Worm (Caenorhabditis elegans) whole organism, L2 larva: ENCODE results near the gene H41C03.3.
A peak's percentile ranks its signal among the peaks of the same experiment; 100 is the strongest.
"Not testable (repeated sequence)": the region's sequence is repeated elsewhere in the genome, so short reads cannot be mapped to it uniquely, and the experiment has no call there.

Experiments used
- F13H6.1 ChIP-seq: sonication (generic microtip); optimal IDR thresholded peaks from 2 replicates; lab custom pipeline; 2016; ENCODE audit warnings: missing genetic modification characterization, missing compliant biosample characterization
- Y55F3AM.14 ChIP-seq: fragments of 200-800 bp; sonication (Bioruptor generic); optimal IDR thresholded peaks from 2 replicates; lab custom pipeline; 2018; ENCODE audit warnings: mild to moderate bottlenecking, missing genetic modification characterization, missing compliant biosample characterization
- ZK546.5 ChIP-seq: sonication (generic microtip); optimal IDR thresholded peaks from 2 replicates; lab custom pipeline; 2017; ENCODE audit warnings: missing biosample characterization, missing genetic modification characterization
- aly-2 ChIP-seq: fragments of 150-350 bp; optimal IDR thresholded peaks from 2 replicates; lab custom pipeline; 2014; ENCODE audit warnings: missing biosample characterization, missing genetic modification characterization
- ama-1 ChIP-seq: fragments of 150-350 bp; optimal IDR thresholded peaks from 2 replicates; lab custom pipeline; 2018; ENCODE audit warnings: inconsistent platforms
- blmp-1 ChIP-seq: sonication (generic microtip); optimal IDR thresholded peaks from 2 replicates; lab custom pipeline; 2017; ENCODE audit warnings: missing genetic modification characterization, mild to moderate bottlenecking, missing compliant biosample characterization, antibody characterized with exemption, moderate library complexity; ENCODE audit not compliant: insufficient read depth
- ceh-16 ChIP-seq: fragments of 150-350 bp; optimal IDR thresholded peaks from 2 replicates; lab custom pipeline; 2014; ENCODE audit warnings: missing biosample characterization, missing genetic modification characterization
- ceh-82 ChIP-seq: fragments of 150-350 bp; optimal IDR thresholded peaks from 2 replicates; lab custom pipeline; 2014; ENCODE audit warnings: missing biosample characterization, missing genetic modification characterization
- crh-2 ChIP-seq: sonication (generic microtip); optimal IDR thresholded peaks from 2 replicates; lab custom pipeline; 2017; ENCODE audit warnings: missing biosample characterization, missing genetic modification characterization
- dmd-4 ChIP-seq: sonication (generic microtip); optimal IDR thresholded peaks from 2 replicates; lab custom pipeline; 2017; ENCODE audit warnings: missing biosample characterization, missing genetic modification characterization
- egl-27 ChIP-seq: sonication (generic microtip); optimal IDR thresholded peaks from 3 replicates; lab custom pipeline; 2017; ENCODE audit warnings: missing biosample characterization, missing genetic modification reagents, missing genetic modification characterization
- elt-3 ChIP-seq: sonication (generic microtip); optimal IDR thresholded peaks from 2 replicates; lab custom pipeline; 2017; ENCODE audit warnings: missing biosample characterization, missing genetic modification characterization
- fos-1 ChIP-seq: fragments of 150-350 bp; optimal IDR thresholded peaks from 2 replicates; lab custom pipeline; 2014; ENCODE audit warnings: missing biosample characterization, missing genetic modification characterization
- gmeb-1 ChIP-seq: fragments of 150-350 bp; optimal IDR thresholded peaks from 2 replicates; lab custom pipeline; 2014; ENCODE audit warnings: missing biosample characterization, missing genetic modification characterization
- lin-39 ChIP-seq: fragments of 150-350 bp; optimal IDR thresholded peaks from 2 replicates; lab custom pipeline; 2014; ENCODE audit warnings: missing biosample characterization, missing genetic modification reagents, missing genetic modification characterization
- mab-5 ChIP-seq: fragments of 150-350 bp; optimal IDR thresholded peaks from 2 replicates; lab custom pipeline; 2014; ENCODE audit warnings: missing biosample characterization, missing genetic modification characterization
- mbf-1 ChIP-seq: sonication (generic microtip); optimal IDR thresholded peaks from 2 replicates; lab custom pipeline; 2017; ENCODE audit warnings: missing biosample characterization, missing genetic modification characterization
- nhr-10 ChIP-seq: sonication (generic microtip); optimal IDR thresholded peaks from 2 replicates; lab custom pipeline; 2017; ENCODE audit warnings: missing biosample characterization, missing genetic modification characterization
- nhr-11 ChIP-seq: fragments of 150-350 bp; optimal IDR thresholded peaks from 2 replicates; lab custom pipeline; 2014; ENCODE audit warnings: missing biosample characterization, missing genetic modification characterization
- nhr-12 ChIP-seq: fragments of 150-350 bp; optimal IDR thresholded peaks from 2 replicates; lab custom pipeline; 2014; ENCODE audit warnings: missing biosample characterization, missing genetic modification characterization
- nhr-129 ChIP-seq: fragments of 150-350 bp; optimal IDR thresholded peaks from 2 replicates; lab custom pipeline; 2014; ENCODE audit warnings: missing biosample characterization, missing genetic modification characterization
- nhr-21 ChIP-seq: fragments of 150-350 bp; optimal IDR thresholded peaks from 2 replicates; lab custom pipeline; 2014; ENCODE audit warnings: missing biosample characterization, missing genetic modification characterization
- nhr-23 ChIP-seq: fragments of 150-350 bp; optimal IDR thresholded peaks from 2 replicates; lab custom pipeline; 2014; ENCODE audit warnings: missing biosample characterization, missing genetic modification reagents, missing genetic modification characterization
- nhr-237 ChIP-seq: fragments of 150-350 bp; optimal IDR thresholded peaks from 2 replicates; lab custom pipeline; 2014; ENCODE audit warnings: missing biosample characterization, missing genetic modification characterization
- nhr-6 ChIP-seq: fragments of 150-350 bp; optimal IDR thresholded peaks from 2 replicates; lab custom pipeline; 2014; ENCODE audit warnings: missing biosample characterization, missing genetic modification characterization
- peb-1 ChIP-seq: fragments of 150-350 bp; optimal IDR thresholded peaks from 2 replicates; lab custom pipeline; 2014; ENCODE audit warnings: missing biosample characterization, missing genetic modification characterization
- skn-1 ChIP-seq: sonication (generic microtip); optimal IDR thresholded peaks from 2 replicates; lab custom pipeline; 2017; ENCODE audit warnings: missing biosample characterization, missing genetic modification characterization
- sma-3 ChIP-seq: sonication (generic microtip); optimal IDR thresholded peaks from 2 replicates; lab custom pipeline; 2016; ENCODE audit warnings: missing genetic modification reagents, missing genetic modification characterization, missing compliant biosample characterization
- snpc-4 ChIP-seq: fragments of 150-350 bp; optimal IDR thresholded peaks from 2 replicates; lab custom pipeline; 2014; ENCODE audit warnings: missing biosample characterization, missing genetic modification characterization
- unc-39 ChIP-seq: fragments of 150-350 bp; optimal IDR thresholded peaks from 2 replicates; lab custom pipeline; 2014; ENCODE audit warnings: missing biosample characterization, missing genetic modification characterization
- unc-55 ChIP-seq: fragments of 150-350 bp; sonication (generic microtip); optimal IDR thresholded peaks from 3 replicates; lab custom pipeline; 2014; ENCODE audit warnings: missing biosample characterization, missing genetic modification reagents, missing genetic modification characterization
- unc-62 ChIP-seq: fragments of 150-350 bp; optimal IDR thresholded peaks from 2 replicates; lab custom pipeline; 2014; ENCODE audit warnings: missing biosample characterization, missing genetic modification reagents, missing genetic modification characterization
- zag-1 ChIP-seq: fragments of 150-350 bp; optimal IDR thresholded peaks from 2 replicates; lab custom pipeline; 2014; ENCODE audit warnings: missing biosample characterization, missing genetic modification characterization
- ztf-1 ChIP-seq: fragments of 200-800 bp; sonication (Bioruptor generic); conservative IDR thresholded peaks from 2 replicates; pipeline ENCODE4 v1.3.6; 2022; ENCODE audit warnings: missing genetic modification characterization, missing compliant biosample characterization
- ztf-11 ChIP-seq: sonication (generic microtip); optimal IDR thresholded peaks from 2 replicates; lab custom pipeline; 2017; ENCODE audit warnings: missing biosample characterization, missing genetic modification characterization
- ztf-4 ChIP-seq: fragments of 150-350 bp; optimal IDR thresholded peaks from 2 replicates; lab custom pipeline; 2014; ENCODE audit warnings: missing biosample characterization, missing genetic modification characterization

Gene H41C03.3

ce11 chrII:5804288-5804687 lies 41.3 kb upstream of the H41C03.3 start:
- TF ChIP-seq fos-1 = peak; percentile 29
- no peak for TF ChIP-seq lin-39 (tag; lab: Kevin White, UChicago)

ce11 chrII:5805303-5805702 lies 40.3 kb upstream of the H41C03.3 start, which contains the start of gene K05F1.10:
K05F1.10 (minus strand) TSS chrII:5805473.
- no peak for TF ChIP-seq ztf-1
- TF ChIP-seq lin-39 (tag; lab: Kevin White, UChicago) = no peak
- TF ChIP-seq crh-2 (tag; lab: Kevin White, UChicago) = peak; percentile 17
- TF ChIP-seq peb-1 (tag; lab: Kevin White, UChicago) = no peak
- TF ChIP-seq skn-1 (tag; lab: Kevin White, UChicago) = no peak
- no peak for TF ChIP-seq nhr-237
- no peak for TF ChIP-seq ztf-11 (tag; lab: Kevin White, UChicago)

ce11 chrII:5806563-5806962 lies 39.0 kb upstream of the H41C03.3 start:
- TF ChIP-seq elt-3 (tag; lab: Kevin White, UChicago) = no peak
- TF ChIP-seq unc-62 (GFP tag; lab: Kevin White, UChicago) = no peak
- peak; percentile 17 for TF ChIP-seq crh-2 (tag; lab: Kevin White, UChicago)
- TF ChIP-seq ZK546.5 (tag; lab: Kevin White, UChicago) = no peak
- no peak for TF ChIP-seq snpc-4 (tag; lab: Kevin White, UChicago)
- TF ChIP-seq gmeb-1 (tag; lab: Kevin White, UChicago) = peak; percentile 10
- TF ChIP-seq mbf-1 (tag; lab: Kevin White, UChicago) = no peak
- no peak for TF ChIP-seq blmp-1 (tag; lab: Kevin White, UChicago)
- TF ChIP-seq fos-1 = peak; percentile 80
- no peak for TF ChIP-seq mab-5
- TF ChIP-seq ztf-11 (tag; lab: Kevin White, UChicago) = no peak

- TF ChIP-seq zag-1 (tag; lab: Kevin White, UChicago) (no peak), elt-3 (tag; lab: Kevin White, UChicago) (no peak), nhr-10 (tag; lab: Kevin White, UChicago) (no peak), ceh-16 (tag; lab: Kevin White, UChicago) (no peak), nhr-21 (tag; lab: Kevin White, UChicago) (no peak), gmeb-1 (tag; lab: Kevin White, UChicago) (no peak), lin-39 (tag; lab: Kevin White, UChicago) (no peak), unc-55 (no peak), nhr-12 (tag; lab: Kevin White, UChicago) (no peak), F13H6.1 (no peak), nhr-6 (tag; lab: Kevin White, UChicago) (no peak), mbf-1 (tag; lab: Kevin White, UChicago) (no peak), nhr-11 (tag; lab: Kevin White, UChicago) (no peak), ama-1 (no peak), unc-39 (no peak), egl-27 (tag; lab: Kevin White, UChicago) (no peak)
Observed at ce11 chrII:5810230-5810629, 35.3 kb upstream of the H41C03.3 start, which contains the start of the genes msp-64 and ZK1248.5. msp-64 (minus strand) TSS chrII:5810330. ZK1248.5 (plus strand) TSS chrII:5810514.

- TF ChIP-seq zag-1 (tag; lab: Kevin White, UChicago); sma-3 (GFP tag; lab: Kevin White, UChicago); lin-39 (tag; lab: Kevin White, UChicago): not testable (repeated sequence)
Observed at ce11 chrII:5815382-5815781, 30.2 kb upstream of the H41C03.3 start, which contains the start of gene wago-5. wago-5 (minus strand) TSS chrII:5815482.

- TF ChIP-seq aly-2 (tag; lab: Kevin White, UChicago) (no peak), Y55F3AM.14 (GFP tag; lab: Kevin White, UChicago) (no peak), ztf-4 (tag; lab: Kevin White, UChicago) (no peak), nhr-23 (tag; lab: Kevin White, UChicago) (no peak), ztf-1 (no peak), ceh-82 (no peak), gmeb-1 (tag; lab: Kevin White, UChicago) (no peak), ZK546.5 (tag; lab: Kevin White, UChicago) (no peak), blmp-1 (tag; lab: Kevin White, UChicago) (no peak), nhr-12 (tag; lab: Kevin White, UChicago) (no peak), ztf-11 (tag; lab: Kevin White, UChicago) (no peak), dmd-4 (tag; lab: Kevin White, UChicago) (no peak), peb-1 (tag; lab: Kevin White, UChicago) (no peak), lin-39 (tag; lab: Kevin White, UChicago) (no peak), nhr-129 (no peak)
Observed at ce11 chrII:5816346-5816745, 29.2 kb upstream of the H41C03.3 start, which contains the start of gene ZK1248.20. ZK1248.20 (plus strand) TSS chrII:5816646.
